Fruit fly (Drosophila melanogaster): Measurements from ENCODE around the gene CG15169.

Gene CG15169

DNA sequence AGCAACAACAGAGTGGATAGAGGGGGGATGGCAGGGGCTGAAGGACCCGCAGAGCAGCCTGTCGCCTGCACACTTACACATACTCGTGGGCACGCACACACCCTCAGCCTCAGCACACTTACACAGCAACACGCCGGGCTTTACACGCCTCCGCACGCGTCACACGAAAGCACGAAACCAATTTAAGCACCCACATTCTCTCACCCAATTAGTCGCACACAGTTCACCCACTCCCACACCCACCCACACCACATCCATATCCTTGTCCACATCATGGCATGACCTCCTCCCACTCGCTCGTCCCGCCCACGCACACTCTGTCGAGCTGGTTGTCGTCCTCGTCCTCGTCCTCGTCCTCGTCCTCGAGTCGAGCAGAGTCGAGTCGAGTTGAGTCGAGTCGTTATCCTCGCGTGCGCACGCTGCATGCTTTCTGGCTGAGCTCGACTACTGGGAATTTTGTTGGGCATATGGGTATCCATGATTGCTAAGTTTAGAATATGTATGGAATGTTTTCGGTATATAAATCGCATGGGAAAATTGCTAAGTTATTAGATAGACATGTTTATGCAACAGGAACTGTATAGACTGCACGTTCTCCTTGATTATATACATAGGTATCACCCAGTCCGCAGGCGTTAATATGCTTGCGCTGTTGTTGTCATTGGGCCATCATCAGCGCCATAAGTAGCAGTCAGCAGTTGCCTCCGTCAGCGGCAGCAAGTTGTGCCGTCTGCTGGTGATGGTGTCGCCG is 21.2 kb downstream of the CG15169 start (continued):
- peak; percentile 76 for TF ChIP-seq CG16863 (GFP tag; optimal IDR thresholded peaks at IDR 0.05)
- no peak for TF ChIP-seq CG10565 (GFP tag; optimal IDR thresholded peaks at IDR 0.05)
- peak; percentile 82 for TF ChIP-seq CG9727 (GFP tag; optimal IDR thresholded peaks at IDR 0.05)
- TF ChIP-seq stwl (tag; optimal IDR thresholded peaks at IDR 0.05): no peak
- TF ChIP-seq dati (GFP tag; IDR thresholded peaks at IDR 0.05): peak; percentile 43; the same call in 1 of the 2 replicates
- peak; percentile 81 for TF ChIP-seq H2.0 (GFP tag; IDR thresholded peaks at IDR 0.05)
- peak; percentile 94 for TF ChIP-seq CG2120 (GFP tag; optimal IDR thresholded peaks at IDR 0.05)
- TF ChIP-seq scrt (GFP tag; optimal IDR thresholded peaks at IDR 0.05): peak; percentile 81
- TF ChIP-seq CG7928 (GFP tag; optimal IDR thresholded peaks at IDR 0.05): peak; percentile 54
- peak; percentile 67 for TF ChIP-seq Mrtf (GFP tag; IDR thresholded peaks at IDR 0.05)
- TF ChIP-seq CG1529 (GFP tag; optimal IDR thresholded peaks at IDR 0.05): peak; percentile 67
- 0 out of 2 replicates have a peak, but pooled peaks have one; percentile 43 for TF ChIP-seq wdn (GFP tag; IDR thresholded peaks at IDR 0.05)
- no peak for TF ChIP-seq lbe (GFP tag; optimal IDR thresholded peaks at IDR 0.05)
- peak; percentile 66 for TF ChIP-seq klu (GFP tag; IDR thresholded peaks at IDR 0.05)
- TF ChIP-seq CHES-1-like (GFP tag; optimal IDR thresholded peaks at IDR 0.05): peak; percentile 80
- peak; percentile 69 for TF ChIP-seq zfh2 (GFP tag; optimal IDR thresholded peaks at IDR 0.05)
- peak; percentile 79 for TF ChIP-seq CG17385 (GFP tag; optimal IDR thresholded peaks at IDR 0.05)
- peak; percentile 69 for TF ChIP-seq CG1233 (GFP tag; optimal IDR thresholded peaks at IDR 0.05)
- peak; percentile 77 for TF ChIP-seq ems (GFP tag; optimal IDR thresholded peaks at IDR 0.05)
- peak; percentile 59 for TF ChIP-seq Asciz (GFP tag; optimal IDR thresholded peaks at IDR 0.05)
- TF ChIP-seq tgo (GFP tag; IDR thresholded peaks at IDR 0.05): peak; percentile 88
- peak; percentile 13 for TF ChIP-seq ash1 (GFP tag; optimal IDR thresholded peaks at IDR 0.05)
- peak; percentile 72 for TF ChIP-seq ap (GFP tag; IDR thresholded peaks at IDR 0.05)
- peak; percentile 69 for TF ChIP-seq slp2 (GFP tag; optimal IDR thresholded peaks at IDR 0.05)
- TF ChIP-seq NFAT (GFP tag; IDR thresholded peaks at IDR 0.05): peak; percentile 69
- TF ChIP-seq CG13624 (GFP tag; optimal IDR thresholded peaks at IDR 0.05): peak; percentile 85
- peak; percentile 12 for TF ChIP-seq sqz (GFP tag; optimal IDR thresholded peaks at IDR 0.05)
- peak; percentile 91 for TF ChIP-seq dysf (GFP tag; IDR thresholded peaks at IDR 0.05)
- peak; percentile 74 for TF ChIP-seq CG12155 (GFP tag; optimal IDR thresholded peaks at IDR 0.05)
- peak; percentile 62 for TF ChIP-seq nau (GFP tag; optimal IDR thresholded peaks at IDR 0.05)
- no peak for TF ChIP-seq CTCF (GFP tag; optimal IDR thresholded peaks at IDR 0.05)
- peak; percentile 12 for TF ChIP-seq p53 (GFP tag; optimal IDR thresholded peaks at IDR 0.05)
- TF ChIP-seq CG32772 (GFP tag; IDR thresholded peaks at IDR 0.05): peak; percentile 87
- TF ChIP-seq NC2β (GFP tag; optimal IDR thresholded peaks at IDR 0.05): peak; percentile 56
- TF ChIP-seq CG7556 (GFP tag; optimal IDR thresholded peaks at IDR 0.05): peak; percentile 91
- no peak for TF ChIP-seq da (GFP tag; optimal IDR thresholded peaks at IDR 0.05)
- peak; percentile 78 for TF ChIP-seq Bdp1 (GFP tag; optimal IDR thresholded peaks at IDR 0.05)
- TF ChIP-seq Poxn (GFP tag; IDR thresholded peaks at IDR 0.05): peak; percentile 66; the same call in 1 of the 2 replicates
- no peak for TF ChIP-seq CG3995 (GFP tag; optimal IDR thresholded peaks at IDR 0.05)
- peak; percentile 82 for TF ChIP-seq CG17359 (tag; optimal IDR thresholded peaks at IDR 0.05)
- 0 out of 2 replicates have a peak, but pooled peaks have one; percentile 32 for TF ChIP-seq CG11696 (GFP tag; IDR thresholded peaks at IDR 0.05)
- TF ChIP-seq gt (GFP tag; IDR thresholded peaks at IDR 0.05): 0 out of 2 replicates have a peak, but pooled peaks have one; percentile 36
- peak; percentile 84 for TF ChIP-seq Xbp1 (GFP tag; optimal IDR thresholded peaks at IDR 0.05)
- TF ChIP-seq cato (GFP tag; optimal IDR thresholded peaks at IDR 0.05; ENCODE audit: borderline replicate concordance): no peak
- peak; percentile 26; the same call in 1 of the 2 replicates for TF ChIP-seq crol (GFP tag; IDR thresholded peaks at IDR 0.05)
- TF ChIP-seq luna (GFP tag; optimal IDR thresholded peaks at IDR 0.05): peak; percentile 55
- peak; percentile 78 for TF ChIP-seq B-H1 (GFP tag; IDR thresholded peaks at IDR 0.05)
- peak; percentile 83 for TF ChIP-seq CG15269 (tag; optimal IDR thresholded peaks at IDR 0.05)
- peak; percentile 27 for TF ChIP-seq cg (GFP tag; optimal IDR thresholded peaks at IDR 0.05)
- TF ChIP-seq zen2 (GFP tag; IDR thresholded peaks at IDR 0.05; ENCODE audit: partially characterized antibody): 0 out of 3 replicates have a peak, but pooled peaks have one; percentile 23

All from whole organism, embryonic.